Worm (Caenorhabditis elegans) whole organism, late embryonic: ENCODE measurements around the gene cdk-1.

Experiments
- C08G9.2 ChIP-seq: sonication (generic microtip); optimal IDR thresholded peaks from 2 replicates; lab custom pipeline; 2016; ENCODE audit warnings: mild to moderate bottlenecking, missing genetic modification characterization, moderate library complexity, missing compliant biosample characterization
- C38D4.7 ChIP-seq: fragments of 200-800 bp; sonication (Bioruptor generic); optimal IDR thresholded peaks from 2 replicates; lab custom pipeline; 2018; ENCODE audit warnings: mild to moderate bottlenecking, missing genetic modification characterization, moderate library complexity, missing compliant biosample characterization
- F13H6.1 ChIP-seq: sonication (generic microtip); optimal IDR thresholded peaks from 2 replicates; lab custom pipeline; 2016; ENCODE audit warnings: missing genetic modification characterization, missing compliant biosample characterization
- K02D7.2 ChIP-seq: sonication (generic microtip); optimal IDR thresholded peaks from 2 replicates; lab custom pipeline; 2017; ENCODE audit warnings: mild to moderate bottlenecking, missing genetic modification characterization, missing compliant biosample characterization
- ama-1 ChIP-seq: fragments of 150-350 bp; optimal IDR thresholded peaks from 2 replicates; lab custom pipeline; 2014
- ceh-14 ChIP-seq: sonication (generic microtip); optimal IDR thresholded peaks from 2 replicates; lab custom pipeline; 2016; ENCODE audit warnings: missing genotype, missing genetic modification characterization, missing compliant biosample characterization
- ceh-18 ChIP-seq: sonication (generic microtip); optimal IDR thresholded peaks from 2 replicates; lab custom pipeline; 2016; ENCODE audit warnings: missing genetic modification characterization, missing compliant biosample characterization
- ceh-19 ChIP-seq: fragments of 200-800 bp; sonication (Bioruptor generic); optimal IDR thresholded peaks from 2 replicates; lab custom pipeline; 2018; ENCODE audit warnings: mild to moderate bottlenecking, missing genetic modification characterization, missing compliant biosample characterization
- ceh-2 ChIP-seq: sonication (generic microtip); optimal IDR thresholded peaks from 2 replicates; lab custom pipeline; 2016; ENCODE audit warnings: missing genotype, missing genetic modification characterization, missing compliant biosample characterization
- ceh-24 ChIP-seq: sonication (generic microtip); optimal IDR thresholded peaks from 2 replicates; lab custom pipeline; 2016; ENCODE audit warnings: mild to moderate bottlenecking, missing genetic modification characterization, missing compliant biosample characterization
- ceh-30 ChIP-seq: fragments of 150-350 bp; optimal IDR thresholded peaks from 2 replicates; lab custom pipeline; 2014; ENCODE audit warnings: missing biosample characterization, missing genetic modification characterization
- ceh-31 ChIP-seq: sonication (generic microtip); optimal IDR thresholded peaks from 2 replicates; lab custom pipeline; 2016; ENCODE audit warnings: missing genetic modification characterization, missing compliant biosample characterization
- ceh-34 ChIP-seq: sonication (generic microtip); optimal IDR thresholded peaks from 2 replicates; lab custom pipeline; 2016; ENCODE audit warnings: mild to moderate bottlenecking, missing genetic modification characterization, missing compliant biosample characterization
- ceh-45 ChIP-seq: fragments of 200-800 bp; sonication (Bioruptor generic); IDR thresholded peaks from 2 replicates; pipeline ENCODE4 v1.3.6; 2022; ENCODE audit warnings: missing genetic modification reagents, missing genetic modification characterization, missing compliant biosample characterization
- ceh-48 ChIP-seq: sonication (generic microtip); optimal IDR thresholded peaks from 2 replicates; lab custom pipeline; 2016; ENCODE audit warnings: missing genetic modification characterization, inconsistent platforms, missing compliant biosample characterization
- ceh-6 ChIP-seq: fragments of 200-800 bp; sonication (Bioruptor generic); optimal IDR thresholded peaks from 2 replicates; lab custom pipeline; 2018; ENCODE audit warnings: mild to moderate bottlenecking, missing genetic modification characterization, missing compliant biosample characterization
- che-1 ChIP-seq: sonication (generic microtip); optimal IDR thresholded peaks from 2 replicates; lab custom pipeline; 2016; ENCODE audit warnings: mild to moderate bottlenecking, missing genetic modification characterization, missing compliant biosample characterization
- dve-1 ChIP-seq: sonication (generic microtip); optimal IDR thresholded peaks from 2 replicates; lab custom pipeline; 2017; ENCODE audit warnings: antibody characterized with exemption, mild to moderate bottlenecking, missing genetic modification characterization, missing compliant biosample characterization
- elt-4 ChIP-seq: sonication (generic microtip); optimal IDR thresholded peaks from 2 replicates; lab custom pipeline; 2016; ENCODE audit warnings: missing genetic modification characterization, missing compliant biosample characterization
- ets-4 ChIP-seq: sonication (generic microtip); optimal IDR thresholded peaks from 2 replicates; lab custom pipeline; 2016; ENCODE audit warnings: missing genetic modification characterization, missing compliant biosample characterization
- eyg-1 ChIP-seq: sonication (generic microtip); optimal IDR thresholded peaks from 2 replicates; lab custom pipeline; 2016; ENCODE audit warnings: missing genotype, missing genetic modification characterization, missing compliant biosample characterization
- fkh-6 ChIP-seq: sonication (generic microtip); optimal IDR thresholded peaks from 2 replicates; lab custom pipeline; 2016; ENCODE audit warnings: missing genetic modification characterization, missing compliant biosample characterization
- hlh-13 ChIP-seq: fragments of 200-800 bp; sonication (Bioruptor generic); optimal IDR thresholded peaks from 2 replicates; lab custom pipeline; 2018; ENCODE audit warnings: mild to moderate bottlenecking, missing genetic modification characterization, missing compliant biosample characterization
- hlh-15 ChIP-seq: sonication (generic microtip); optimal IDR thresholded peaks from 2 replicates; lab custom pipeline; 2016; ENCODE audit warnings: missing genetic modification characterization, missing compliant biosample characterization
- hlh-30 ChIP-seq: sonication (generic microtip); optimal IDR thresholded peaks from 2 replicates; lab custom pipeline; 2017; ENCODE audit warnings: antibody characterized with exemption, missing genetic modification characterization, missing compliant biosample characterization; ENCODE audit not compliant: insufficient read depth
- lim-6 ChIP-seq: sonication (generic microtip); optimal IDR thresholded peaks from 2 replicates; lab custom pipeline; 2016; ENCODE audit warnings: missing genetic modification characterization, missing compliant biosample characterization
- mec-3 ChIP-seq: sonication (generic microtip); optimal IDR thresholded peaks from 2 replicates; lab custom pipeline; 2016; ENCODE audit warnings: borderline replicate concordance, missing genetic modification characterization, missing compliant biosample characterization
- nhr-232 ChIP-seq: sonication (generic microtip); optimal IDR thresholded peaks from 2 replicates; lab custom pipeline; 2016; ENCODE audit warnings: missing genetic modification characterization, missing compliant biosample characterization
- odd-2 ChIP-seq: sonication (generic microtip); optimal IDR thresholded peaks from 2 replicates; lab custom pipeline; 2017; ENCODE audit warnings: antibody characterized with exemption, mild to moderate bottlenecking, missing genetic modification characterization, missing compliant biosample characterization
- pag-3 ChIP-seq: sonication (generic microtip); optimal IDR thresholded peaks from 2 replicates; lab custom pipeline; 2016; ENCODE audit warnings: missing compliant biosample characterization, missing genetic modification characterization, borderline replicate concordance
- pat-9 ChIP-seq: fragments of 200-800 bp; sonication (Bioruptor generic); optimal IDR thresholded peaks from 2 replicates; lab custom pipeline; 2018; ENCODE audit warnings: mild to moderate bottlenecking, missing genetic modification characterization, moderate library complexity, missing compliant biosample characterization
- pax-1 ChIP-seq: fragments of 150-350 bp; optimal IDR thresholded peaks from 2 replicates; lab custom pipeline; 2014; ENCODE audit warnings: missing biosample characterization, missing genetic modification characterization
- pha-2 ChIP-seq: sonication (generic microtip); optimal IDR thresholded peaks from 2 replicates; lab custom pipeline; 2017; ENCODE audit warnings: mild to moderate bottlenecking, missing genetic modification characterization, missing compliant biosample characterization
- pha-4 ChIP-seq: fragments of 150-350 bp; optimal IDR thresholded peaks from 2 replicates; lab custom pipeline; 2018; ENCODE audit warnings: missing biosample characterization, missing genetic modification reagents, missing genetic modification characterization
- pqm-1 ChIP-seq: sonication (generic microtip); optimal IDR thresholded peaks from 2 replicates; lab custom pipeline; 2016; ENCODE audit warnings: missing genetic modification characterization, missing compliant biosample characterization
- ref-2 ChIP-seq: sonication (generic microtip); optimal IDR thresholded peaks from 2 replicates; lab custom pipeline; 2016; ENCODE audit warnings: missing genetic modification characterization, missing compliant biosample characterization
- rnt-1 ChIP-seq: sonication (generic microtip); optimal IDR thresholded peaks from 2 replicates; lab custom pipeline; 2016; ENCODE audit warnings: missing genetic modification characterization, missing compliant biosample characterization
- sox-4 ChIP-seq: sonication (generic microtip); optimal IDR thresholded peaks from 2 replicates; lab custom pipeline; 2017; ENCODE audit warnings: mild to moderate bottlenecking, missing genetic modification characterization, inconsistent platforms, missing compliant biosample characterization
- syd-9 ChIP-seq: sonication (generic microtip); optimal IDR thresholded peaks from 2 replicates; lab custom pipeline; 2016; ENCODE audit warnings: mild to moderate bottlenecking, missing genetic modification characterization, moderate library complexity, missing compliant biosample characterization
- tbx-2 ChIP-seq: sonication (generic microtip); optimal IDR thresholded peaks from 2 replicates; lab custom pipeline; 2016; ENCODE audit warnings: missing genetic modification characterization, missing compliant biosample characterization
- tbx-7 ChIP-seq: sonication (generic microtip); optimal IDR thresholded peaks from 2 replicates; lab custom pipeline; 2016; ENCODE audit warnings: missing genotype, missing genetic modification characterization, missing compliant biosample characterization
- ttx-3 ChIP-seq: sonication (generic microtip); optimal IDR thresholded peaks from 2 replicates; lab custom pipeline; 2016; ENCODE audit warnings: missing genetic modification reagents, missing genetic modification characterization, missing compliant biosample characterization
- unc-3 ChIP-seq, 2 experiments: fragments of 200-800 bp in 1 of 2; sonication (Bioruptor generic) in 1 of 2; sonication (generic microtip) in 1 of 2; conservative IDR thresholded peaks in 1 of 2; optimal IDR thresholded peaks in 1 of 2; 2 replicates each; pipeline versions ENCODE4 v1.3.6 to Lab custom; 2016 to 2022; ENCODE audit warnings: missing compliant biosample characterization in 2 of 2, missing genetic modification characterization in 2 of 2, missing genetic modification reagents in 1 of 2
- unc-42 ChIP-seq: sonication (generic microtip); optimal IDR thresholded peaks from 2 replicates; lab custom pipeline; 2016; ENCODE audit warnings: missing genotype, missing genetic modification characterization, missing compliant biosample characterization
- unc-55 ChIP-seq: sonication (generic microtip); optimal IDR thresholded peaks from 2 replicates; lab custom pipeline; 2017; ENCODE audit warnings: missing biosample characterization, missing genetic modification reagents, missing genetic modification characterization
- unc-86 ChIP-seq: sonication (generic microtip); optimal IDR thresholded peaks from 2 replicates; lab custom pipeline; 2016; ENCODE audit warnings: missing genetic modification characterization, missing compliant biosample characterization
- ztf-16 ChIP-seq: sonication (generic microtip); optimal IDR thresholded peaks from 2 replicates; lab custom pipeline; 2017; ENCODE audit warnings: missing genetic modification characterization, missing compliant biosample characterization

The cdk-1 gene

ce11 chrIII:9702665-9703252, 44.5 kb upstream of the cdk-1 start:
- TF ChIP-seq ceh-19 (GFP tag; lab: Kevin White, UChicago), result no peak
- peak; percentile 40 for TF ChIP-seq tbx-2
- TF ChIP-seq ceh-14 (tag; lab: Kevin White, UChicago), result peak; percentile 12

- TF ChIP-seq C08G9.2 (tag; lab: Kevin White, UChicago), result no peak
- peak; percentile 65 for TF ChIP-seq tbx-2
- no peak for TF ChIP-seq unc-3 (GFP tag; conservative IDR thresholded peaks at IDR 0.05; lab: Robert Waterston, UW)
- TF ChIP-seq unc-3 (tag; optimal IDR thresholded peaks at IDR 0.05; lab: Kevin White, UChicago), result no peak
- TF ChIP-seq dve-1 (tag; lab: Kevin White, UChicago), result no peak
- TF ChIP-seq unc-42, result peak; percentile 73
- no peak for TF ChIP-seq eyg-1 (tag; lab: Kevin White, UChicago)
- TF ChIP-seq ceh-18 (tag; lab: Kevin White, UChicago), result peak; percentile 72
- peak; percentile 3 for TF ChIP-seq lim-6
- no peak for TF ChIP-seq tbx-7 (tag; lab: Kevin White, UChicago)
- TF ChIP-seq syd-9, result peak; percentile 55
- no peak for TF ChIP-seq hlh-30 (tag; lab: Kevin White, UChicago)
- no peak for TF ChIP-seq pax-1 (tag; lab: Kevin White, UChicago)
- TF ChIP-seq F13H6.1, result peak; percentile 21
- TF ChIP-seq ceh-30 (tag; lab: Kevin White, UChicago), result no peak
- TF ChIP-seq fkh-6 (tag; lab: Kevin White, UChicago), result no peak
- TF ChIP-seq odd-2, result no peak
- no peak for TF ChIP-seq ceh-6 (GFP tag; lab: Kevin White, UChicago)
- no peak for TF ChIP-seq ceh-45 (GFP tag; lab: Robert Waterston, UW)
- no peak for TF ChIP-seq pag-3 (tag; lab: Kevin White, UChicago)
- TF ChIP-seq ttx-3 (tag; lab: Kevin White, UChicago), result no peak
- TF ChIP-seq ref-2 (tag; lab: Kevin White, UChicago), result peak; percentile 10
- peak; percentile 67 for TF ChIP-seq ceh-31 (tag; lab: Kevin White, UChicago)
- peak; percentile 54 for TF ChIP-seq unc-55 (GFP tag; lab: Kevin White, UChicago)
- TF ChIP-seq ceh-34 (tag; lab: Kevin White, UChicago), result peak; percentile 54
- no peak for TF ChIP-seq ceh-24 (tag; lab: Kevin White, UChicago)
- no peak for TF ChIP-seq pqm-1 (tag; lab: Kevin White, UChicago)
- no peak for TF ChIP-seq che-1 (tag; lab: Kevin White, UChicago)
- no peak for TF ChIP-seq ama-1
- no peak for TF ChIP-seq elt-4 (tag; lab: Kevin White, UChicago)
- no peak for TF ChIP-seq C38D4.7 (GFP tag; lab: Kevin White, UChicago)
- TF ChIP-seq pat-9 (tag; lab: Kevin White, UChicago), result no peak
- TF ChIP-seq ceh-14 (tag; lab: Kevin White, UChicago), result peak; percentile 73
- no peak for TF ChIP-seq ztf-16 (tag; lab: Kevin White, UChicago)
- TF ChIP-seq ceh-2 (tag; lab: Kevin White, UChicago), result peak; percentile 31
- TF ChIP-seq hlh-15, result no peak
- TF ChIP-seq nhr-232 (tag; lab: Kevin White, UChicago), result no peak
- TF ChIP-seq sox-4 (tag; lab: Kevin White, UChicago), result no peak
- peak; percentile 34 for TF ChIP-seq ceh-19 (GFP tag; lab: Kevin White, UChicago)
- TF ChIP-seq ceh-48 (tag; lab: Kevin White, UChicago), result no peak
- TF ChIP-seq mec-3 (tag; lab: Kevin White, UChicago), result peak; percentile 38
- no peak for TF ChIP-seq unc-86 (tag; lab: Kevin White, UChicago)
- TF ChIP-seq hlh-13 (GFP tag; lab: Kevin White, UChicago), result no peak
- no peak for TF ChIP-seq ets-4 (tag; lab: Kevin White, UChicago)
- no peak for TF ChIP-seq K02D7.2 (tag; lab: Kevin White, UChicago)
- TF ChIP-seq rnt-1 (tag; lab: Kevin White, UChicago), result peak; percentile 38
- TF ChIP-seq pha-4 (tag; lab: Kevin White, UChicago), result no peak
- TF ChIP-seq pha-2 (tag; lab: Kevin White, UChicago), result no peak
Observed at ce11 chrIII:9703747-9704605, 43.3 kb upstream of the cdk-1 start.
